Fruit fly (Drosophila melanogaster) whole organism, adult: ENCODE results near the gene f.

Experiments used
- CG11617 ChIP-seq: fragments of 200-800 bp; sonication (Bioruptor generic); optimal IDR thresholded peaks from 2 replicates; lab custom pipeline; 2017; ENCODE audit warnings: mild to moderate bottlenecking, missing biosample characterization, missing genetic modification reagents, missing genetic modification characterization
- CG12768 ChIP-seq: fragments of 200-800 bp; sonication (Bioruptor generic); optimal IDR thresholded peaks from 2 replicates; lab custom pipeline; 2017; ENCODE audit warnings: missing biosample characterization, missing genetic modification characterization, mild to moderate bottlenecking, moderate library complexity, missing genetic modification reagents
- CG7045 ChIP-seq: fragments of 200-800 bp; sonication (Bioruptor generic); optimal IDR thresholded peaks from 2 replicates; lab custom pipeline; 2017; ENCODE audit warnings: missing biosample characterization, mild to moderate bottlenecking, missing genetic modification characterization
- Clk ChIP-seq: fragments of 200-800 bp; sonication (Bioruptor generic); optimal IDR thresholded peaks from 2 replicates; lab custom pipeline; 2017; ENCODE audit warnings: missing biosample characterization, missing genetic modification characterization
- Hr96 ChIP-seq: fragments of 200-800 bp; sonication (Bioruptor generic); optimal IDR thresholded peaks from 2 replicates; lab custom pipeline; 2016; ENCODE audit warnings: missing biosample characterization, missing genetic modification characterization
- Mnt ChIP-seq: fragments of 200-800 bp; sonication (Bioruptor generic); optimal IDR thresholded peaks from 2 replicates; lab custom pipeline; 2016; ENCODE audit warnings: missing biosample characterization, mild to moderate bottlenecking, missing genetic modification characterization
- cnc ChIP-seq, 2 experiments: fragments of >200 bp; optimal IDR thresholded peaks; 2 replicates each; lab custom pipeline; 2017
- kay ChIP-seq: fragments of 200-800 bp; sonication (Bioruptor generic); peaks from one replicate; lab custom pipeline; 2016; ENCODE audit warnings: missing biosample characterization, missing genetic modification characterization, borderline replicate concordance
- ovo ChIP-seq: fragments of 200-800 bp; sonication (Bioruptor generic); optimal IDR thresholded peaks from 2 replicates; lab custom pipeline; 2016; ENCODE audit warnings: missing biosample characterization, missing genetic modification characterization

f gene

dm6 chrX:17316723-17317262 lies 84.1 kb downstream of the f start:
- TF ChIP-seq CG7045 (GFP tag; lab: Kevin White, UChicago) (no peak), Mnt (GFP tag; lab: Kevin White, UChicago) (no peak), kay (no peak), Hr96 (GFP tag; lab: Kevin White, UChicago) (no peak), CG12768 (no peak), CG11617 (no peak)

- TF ChIP-seq Clk: no peak
Observed at dm6 chrX:17322852-17323251, 90.1 kb downstream of the f start.

- TF ChIP-seq ovo (GFP tag; lab: Kevin White, UChicago) (no peak), CG11617 (no peak), cnc (optimal IDR thresholded peaks at IDR 0.05; lab: Kevin White, UChicago) (no peak)
Observed at dm6 chrX:17329933-17330674, 97.4 kb downstream of the f start.
